Fruit fly (Drosophila melanogaster) whole organism, embryonic: Measurements from ENCODE around the gene CG8419.

Source experiments
- Abd-B ChIP-seq: fragments of 200-800 bp; sonication (Bioruptor generic); optimal IDR thresholded peaks from 2 replicates; lab custom pipeline; 2018; ENCODE audit warnings: missing biosample characterization, mild to moderate bottlenecking, missing genetic modification characterization, moderate library complexity
- Atf3 ChIP-seq: fragments of 200-800 bp; sonication (Bioruptor generic); optimal IDR thresholded peaks from 3 replicates; lab custom pipeline; 2016; ENCODE audit warnings: missing biosample characterization, missing genetic modification characterization
- Awh ChIP-seq: fragments of 200-800 bp; sonication (Bioruptor generic); IDR thresholded peaks from 2 replicates; pipeline ENCODE4, ENCODE4 v1.3.6; 2022; ENCODE audit warnings: missing biosample characterization, missing genetic modification characterization
- CG10543 ChIP-seq: fragments of 200-800 bp; sonication (Bioruptor generic); optimal IDR thresholded peaks from 3 replicates; lab custom pipeline; 2017; ENCODE audit warnings: missing biosample characterization, mild to moderate bottlenecking, missing genetic modification characterization, moderate library complexity
- CG12659 ChIP-seq: fragments of 200-800 bp; sonication (Bioruptor generic); optimal IDR thresholded peaks from 3 replicates; lab custom pipeline; 2017; ENCODE audit warnings: mild to moderate bottlenecking, missing biosample characterization, missing genetic modification reagents, missing genetic modification characterization
- CG12942 ChIP-seq: fragments of 200-800 bp; sonication (Bioruptor generic); optimal IDR thresholded peaks from 3 replicates; lab custom pipeline; 2016; ENCODE audit warnings: missing biosample characterization, missing genetic modification characterization
- CG13296 ChIP-seq: fragments of 200-800 bp; sonication (Bioruptor generic); optimal IDR thresholded peaks from 3 replicates; lab custom pipeline; 2018; ENCODE audit warnings: missing biosample characterization, mild to moderate bottlenecking, missing genetic modification characterization
- CG14441 ChIP-seq: fragments of 200-800 bp; sonication (Bioruptor generic); IDR thresholded peaks from 2 replicates; pipeline ENCODE4 v1.3.6; 2022; ENCODE audit warnings: missing biosample characterization, missing genetic modification characterization
- CG1529 ChIP-seq: fragments of 200-800 bp; sonication (Bioruptor generic); optimal IDR thresholded peaks from 3 replicates; lab custom pipeline; 2018; ENCODE audit warnings: missing biosample characterization, missing genetic modification characterization
- CG15479 ChIP-seq: fragments of 200-800 bp; sonication (Bioruptor generic); optimal IDR thresholded peaks from 3 replicates; lab custom pipeline; 2019; ENCODE audit warnings: missing biosample characterization, mild to moderate bottlenecking, missing genetic modification characterization, moderate library complexity
- CG15601 ChIP-seq: fragments of 200-800 bp; sonication (Bioruptor generic); optimal IDR thresholded peaks from 3 replicates; lab custom pipeline; 2019; ENCODE audit warnings: missing biosample characterization, mild to moderate bottlenecking, missing genetic modification characterization, moderate library complexity
- CG17612 ChIP-seq: fragments of 200-800 bp; sonication (Bioruptor generic); IDR thresholded peaks from 2 replicates; pipeline ENCODE4 v1.3.6; 2022; ENCODE audit warnings: missing biosample characterization, missing genetic modification characterization
- CG33213 ChIP-seq: fragments of 200-800 bp; sonication (Bioruptor generic); optimal IDR thresholded peaks from 3 replicates; lab custom pipeline; 2016; ENCODE audit warnings: missing biosample characterization, missing genetic modification characterization
- CG3847 ChIP-seq: fragments of 200-800 bp; sonication (Bioruptor generic); IDR thresholded peaks from 2 replicates; pipeline ENCODE4 v1.3.6; 2022; ENCODE audit warnings: missing biosample characterization, missing genetic modification characterization
- CG4820 ChIP-seq: fragments of 200-800 bp; sonication (Bioruptor generic); optimal IDR thresholded peaks from 3 replicates; lab custom pipeline; 2016; ENCODE audit warnings: missing biosample characterization, missing genetic modification characterization
- CG6854 ChIP-seq: fragments of 200-800 bp; sonication (Bioruptor generic); optimal IDR thresholded peaks from 3 replicates; lab custom pipeline; 2017; ENCODE audit warnings: missing biosample characterization, mild to moderate bottlenecking, missing genetic modification characterization
- CG7987 ChIP-seq: fragments of 200-800 bp; sonication (Bioruptor generic); optimal IDR thresholded peaks from 2 replicates; lab custom pipeline; 2018; ENCODE audit warnings: missing biosample characterization, mild to moderate bottlenecking, missing genetic modification characterization, moderate library complexity
- CG9609 ChIP-seq: fragments of 200-800 bp; sonication (Bioruptor generic); optimal IDR thresholded peaks from 3 replicates; lab custom pipeline; 2016; ENCODE audit warnings: missing biosample characterization, missing genetic modification characterization
- CHES-1-like ChIP-seq: fragments of 200-800 bp; sonication (Bioruptor generic); optimal IDR thresholded peaks from 2 replicates; lab custom pipeline; 2016; ENCODE audit warnings: missing biosample characterization, missing genetic modification characterization
- Dip3 ChIP-seq: fragments of 200-800 bp; sonication (Bioruptor generic); optimal IDR thresholded peaks from 3 replicates; lab custom pipeline; 2016; ENCODE audit warnings: missing biosample characterization, missing genetic modification characterization
- Fer3 ChIP-seq: fragments of 200-800 bp; sonication (Bioruptor generic); optimal IDR thresholded peaks from 2 replicates; lab custom pipeline; 2018; ENCODE audit warnings: missing biosample characterization, mild to moderate bottlenecking, missing genetic modification characterization, moderate library complexity
- HHEX ChIP-seq: fragments of 200-800 bp; sonication (Bioruptor generic); optimal IDR thresholded peaks from 3 replicates; lab custom pipeline; 2017; ENCODE audit warnings: missing biosample characterization, mild to moderate bottlenecking, missing genetic modification characterization, missing genetic modification reagents
- HLH3B ChIP-seq: fragments of 200-800 bp; sonication (Bioruptor generic); IDR thresholded peaks from 2 replicates; pipeline ENCODE4 v1.3.6; 2022; ENCODE audit warnings: missing biosample characterization, missing genetic modification characterization
- Hmr ChIP-seq: fragments of 200-800 bp; sonication (Bioruptor generic); optimal IDR thresholded peaks from 3 replicates; lab custom pipeline; 2017; ENCODE audit warnings: mild to moderate bottlenecking, missing biosample characterization, missing genetic modification reagents, missing genetic modification characterization
- Kr ChIP-seq: fragments of 200-800 bp; sonication (Bioruptor generic); optimal IDR thresholded peaks from 2 replicates; lab custom pipeline; 2017; ENCODE audit warnings: missing biosample characterization, mild to moderate bottlenecking, missing genetic modification characterization
- Meics ChIP-seq: fragments of 200-800 bp; sonication (Bioruptor generic); optimal IDR thresholded peaks from 2 replicates; lab custom pipeline; 2017; ENCODE audit warnings: missing biosample characterization, mild to moderate bottlenecking, missing genetic modification characterization
- Oaz ChIP-seq: fragments of 200-800 bp; sonication (Bioruptor generic); IDR thresholded peaks from 2 replicates; pipeline ENCODE4 v1.3.6; 2022; ENCODE audit warnings: missing biosample characterization, missing genetic modification characterization
- Opbp ChIP-seq: fragments of 200-800 bp; sonication (Bioruptor generic); IDR thresholded peaks from 3 replicates; pipeline ENCODE4 v1.3.6; 2022; ENCODE audit warnings: missing biosample characterization, missing genetic modification characterization; ENCODE audit not compliant: partially characterized antibody
- TFAM ChIP-seq: fragments of 200-800 bp; sonication (Bioruptor generic); optimal IDR thresholded peaks from 2 replicates; lab custom pipeline; 2017; ENCODE audit warnings: missing biosample characterization, missing genetic modification characterization, inconsistent platforms
- ab ChIP-seq: fragments of 200-800 bp; sonication (Bioruptor generic); optimal IDR thresholded peaks from 2 replicates; lab custom pipeline; 2016; ENCODE audit warnings: missing biosample characterization, missing genetic modification characterization
- ac ChIP-seq: fragments of 200-800 bp; sonication (Bioruptor generic); optimal IDR thresholded peaks from 3 replicates; lab custom pipeline; 2017; ENCODE audit warnings: missing biosample characterization, mild to moderate bottlenecking, missing genetic modification characterization
- amos ChIP-seq: fragments of 200-800 bp; sonication (Bioruptor generic); IDR thresholded peaks from 2 replicates; pipeline ENCODE4 v1.3.6; 2022; ENCODE audit warnings: missing biosample characterization, missing genetic modification characterization; ENCODE audit not compliant: partially characterized antibody
- ap ChIP-seq: fragments of 200-800 bp; sonication (Bioruptor generic); IDR thresholded peaks from 2 replicates; pipeline ENCODE4 v1.3.6; 2022; ENCODE audit warnings: missing biosample characterization, missing genetic modification characterization
- ara ChIP-seq: fragments of 200-800 bp; sonication (Bioruptor generic); IDR thresholded peaks from 2 replicates; pipeline ENCODE4 v1.3.6; 2022; ENCODE audit warnings: missing biosample characterization, missing genetic modification characterization
- bsh ChIP-seq, 2 experiments: fragments of 200-800 bp; sonication (Bioruptor generic); optimal IDR thresholded peaks; 2 replicates each; lab custom pipeline; 2017 to 2018; ENCODE audit warnings: mild to moderate bottlenecking in 2 of 2, missing biosample characterization in 2 of 2, missing genetic modification characterization in 2 of 2, moderate library complexity in 1 of 2
- cato ChIP-seq: fragments of 200-800 bp; sonication (Bioruptor generic); optimal IDR thresholded peaks from 2 replicates; lab custom pipeline; 2016; ENCODE audit warnings: missing biosample characterization, missing genetic modification characterization, borderline replicate concordance
- ci ChIP-seq: fragments of 200-800 bp; sonication (Bioruptor generic); IDR thresholded peaks from 3 replicates; pipeline ENCODE4 v1.3.6; 2022; ENCODE audit warnings: missing biosample characterization, missing genetic modification characterization
- crc ChIP-seq: fragments of 200-800 bp; sonication (Bioruptor generic); optimal IDR thresholded peaks from 2 replicates; lab custom pipeline; 2016; ENCODE audit warnings: missing biosample characterization, missing genetic modification characterization
- ems ChIP-seq: fragments of 200-800 bp; sonication (Bioruptor generic); optimal IDR thresholded peaks from 3 replicates; lab custom pipeline; 2016; ENCODE audit warnings: missing biosample characterization, missing genetic modification characterization
- gfzf ChIP-seq: fragments of 200-800 bp; sonication (Bioruptor generic); optimal IDR thresholded peaks from 2 replicates; lab custom pipeline; 2016; ENCODE audit warnings: missing biosample characterization, mild to moderate bottlenecking, missing genetic modification characterization, moderate library complexity
- gt ChIP-seq: fragments of 200-800 bp; sonication (Bioruptor generic); IDR thresholded peaks from 2 replicates; pipeline ENCODE4 v1.3.6; 2022; ENCODE audit warnings: missing biosample characterization, missing genetic modification characterization
- hkb ChIP-seq, 2 experiments: fragments of 200-800 bp in 1 of 2; fragments of >200 bp in 1 of 2; sonication (Bioruptor generic) in 1 of 2; IDR thresholded peaks in 1 of 2; optimal IDR thresholded peaks in 1 of 2; 2 replicates each; pipeline versions ENCODE4 v1.3.6 to Lab custom; 2017 to 2022; ENCODE audit warnings: missing biosample characterization in 1 of 2, missing genetic modification characterization in 1 of 2
- lola ChIP-seq, 3 experiments: fragments of >200 bp in 2 of 3; fragments of 200-800 bp in 1 of 3; sonication (Bioruptor generic) in 1 of 3; optimal IDR thresholded peaks; 2 replicates each; lab custom pipeline; 2017 to 2019; ENCODE audit warnings: missing biosample characterization in 3 of 3, missing genetic modification characterization in 3 of 3, mild to moderate bottlenecking in 1 of 3, moderate library complexity in 1 of 3
- pan ChIP-seq, 4 experiments: fragments of >200 bp in 3 of 4; fragments of 200-800 bp in 1 of 4; sonication (Bioruptor generic) in 1 of 4; optimal IDR thresholded peaks in 3 of 4; IDR thresholded peaks in 1 of 4; 2 replicates each; pipeline versions ENCODE4 v1.3.6 to Lab custom; 2017 to 2022; ENCODE audit warnings: missing biosample characterization in 2 of 4, missing genetic modification characterization in 2 of 4, mixed read lengths in 1 of 4
- pita ChIP-seq: fragments of 200-800 bp; sonication (Bioruptor generic); optimal IDR thresholded peaks from 2 replicates; lab custom pipeline; 2017; ENCODE audit warnings: missing biosample characterization, mild to moderate bottlenecking, missing genetic modification characterization
- ranshi ChIP-seq: fragments of 200-800 bp; sonication (Bioruptor generic); IDR thresholded peaks from 2 replicates; pipeline ENCODE4 v1.3.6; 2022; ENCODE audit warnings: missing biosample characterization, missing genetic modification characterization
- stc ChIP-seq: fragments of 200-800 bp; sonication (Bioruptor generic); IDR thresholded peaks from 2 replicates; pipeline ENCODE4 v1.3.6; 2022; ENCODE audit warnings: missing biosample characterization, missing genetic modification characterization
- tx ChIP-seq: fragments of 200-800 bp; sonication (Bioruptor generic); optimal IDR thresholded peaks from 2 replicates; lab custom pipeline; 2016; ENCODE audit warnings: missing biosample characterization, missing genetic modification characterization
- vvl ChIP-seq: fragments of 200-800 bp; sonication (Bioruptor generic); IDR thresholded peaks from 2 replicates; pipeline ENCODE4 v1.3.6; 2022; ENCODE audit warnings: missing biosample characterization, missing genetic modification characterization

CG8419 gene

dm6 chr2L:8159498-8159897, 46.5 kb upstream of the CG8419 start, which contains the start of the genes PAPLA1 and Rbsn-5 (continued):
- TF ChIP-seq Oaz = peak; percentile 81
- peak; percentile 94 for TF ChIP-seq CG12942
- TF ChIP-seq Meics (GFP tag; lab: Kevin White, UChicago) = peak; percentile 91
- TF ChIP-seq CG13296 (GFP tag; lab: Kevin White, UChicago) = peak; percentile 93
- peak; percentile 86 for TF ChIP-seq Awh (GFP tag; lab: Robert Waterston, UW)
- peak; percentile 81 for TF ChIP-seq CG7987 (GFP tag; lab: Kevin White, UChicago)
- peak; percentile 88 for TF ChIP-seq HHEX (GFP tag; lab: Kevin White, UChicago)
- TF ChIP-seq ab = peak; percentile 93
- peak; percentile 82 to 95 for TF ChIP-seq bsh (GFP tag; optimal IDR thresholded peaks at IDR 0.05; lab: Kevin White, UChicago)
- TF ChIP-seq Abd-B (GFP tag; lab: Kevin White, UChicago) = peak; percentile 96
- TF ChIP-seq CG14441 (GFP tag; lab: Robert Waterston, UW) = peak; percentile 96
- TF ChIP-seq ranshi = peak; percentile 93
- TF ChIP-seq Opbp (GFP tag; lab: Robert Waterston, UW) = no peak
- peak; percentile 90 for TF ChIP-seq HLH3B (GFP tag; lab: Robert Waterston, UW)
- TF ChIP-seq crc (GFP tag; lab: Kevin White, UChicago) = peak; percentile 92
- no peak for TF ChIP-seq pan (optimal IDR thresholded peaks at IDR 0.05; lab: Kevin White, UChicago)
- TF ChIP-seq pan (GFP tag; optimal IDR thresholded peaks at IDR 0.05 in 1 of 2, IDR thresholded peaks at IDR 0.05 in 1 of 2) = peak in 1 of 2 experiments; percentile 95
- TF ChIP-seq CG12659 (GFP tag; lab: Kevin White, UChicago) = peak; percentile 95
- no peak for TF ChIP-seq CG15479 (GFP tag; lab: Kevin White, UChicago)
- TF ChIP-seq CHES-1-like (GFP tag; lab: Kevin White, UChicago) = peak; percentile 98
- no peak for TF ChIP-seq pita (GFP tag; lab: Kevin White, UChicago)
- peak; percentile 77 for TF ChIP-seq CG6854 (GFP tag; lab: Kevin White, UChicago)
- TF ChIP-seq ac (GFP tag; lab: Kevin White, UChicago) = no peak
- peak; percentile 40 for TF ChIP-seq gfzf (GFP tag; lab: Kevin White, UChicago)
- peak; percentile 94 for TF ChIP-seq CG4820 (GFP tag; lab: Kevin White, UChicago)
- TF ChIP-seq TFAM (GFP tag; lab: Kevin White, UChicago) = peak; percentile 8
- peak; percentile 84 for TF ChIP-seq CG1529
- TF ChIP-seq CG15601 = peak; percentile 89
- TF ChIP-seq CG17612 = peak; percentile 88
- peak; percentile 92 for TF ChIP-seq cato (GFP tag; lab: Kevin White, UChicago)
- TF ChIP-seq gt (GFP tag; lab: Robert Waterston, UW) = peak; percentile 81
- TF ChIP-seq CG33213 (GFP tag; lab: Kevin White, UChicago) = peak; percentile 93
- peak; percentile 95 for TF ChIP-seq vvl (GFP tag; lab: Robert Waterston, UW)
- peak; percentile 80 for TF ChIP-seq ap (GFP tag; lab: Robert Waterston, UW)
- peak; percentile 97 for TF ChIP-seq Dip3 (GFP tag; lab: Kevin White, UChicago)
- no peak for TF ChIP-seq Kr (GFP tag; lab: Kevin White, UChicago)
- peak; percentile 94 for TF ChIP-seq Atf3 (GFP tag; lab: Kevin White, UChicago)
- TF ChIP-seq Fer3 = peak; percentile 95
- TF ChIP-seq Hmr = peak; percentile 93
- TF ChIP-seq CG9609 (GFP tag; lab: Kevin White, UChicago) = peak; percentile 96
- peak; percentile 95 for TF ChIP-seq ems (GFP tag; lab: Kevin White, UChicago)
- peak; percentile 92 for TF ChIP-seq ci (GFP tag; lab: Robert Waterston, UW)
- TF ChIP-seq CG10543 (GFP tag; lab: Kevin White, UChicago) = peak; percentile 94
- no peak for TF ChIP-seq hkb (optimal IDR thresholded peaks at IDR 0.05; lab: Kevin White, UChicago)
- TF ChIP-seq hkb (GFP tag; IDR thresholded peaks at IDR 0.05; lab: Robert Waterston, UW) = peak; percentile 90
- peak; percentile 90 for TF ChIP-seq CG3847
- peak; percentile 90 for TF ChIP-seq ara (GFP tag; lab: Robert Waterston, UW)
- peak in 1 of 3 experiments; percentile 87 for TF ChIP-seq lola (GFP tag; optimal IDR thresholded peaks at IDR 0.05; lab: Kevin White, UChicago)
- peak; percentile 5; the same call in 1 of the 2 replicates for TF ChIP-seq amos (GFP tag; lab: Robert Waterston, UW)
- TF ChIP-seq tx (GFP tag; lab: Kevin White, UChicago) = peak; percentile 95
- TF ChIP-seq stc = peak; percentile 85
